Fruit fly (Drosophila melanogaster) whole organism, embryonic: ENCODE results near the gene CG7714.
A peak's percentile ranks its signal among the peaks of the same experiment; 100 is the strongest.

Source experiments
- Antp ChIP-seq: fragments of 200-800 bp; sonication (Bioruptor generic); optimal IDR thresholded peaks from 3 replicates; lab custom pipeline; 2016; ENCODE audit warnings: missing biosample characterization, missing genetic modification characterization
- CG11723 ChIP-seq: fragments of 200-800 bp; sonication (Bioruptor generic); optimal IDR thresholded peaks from 2 replicates; lab custom pipeline; 2017; ENCODE audit warnings: missing biosample characterization, mild to moderate bottlenecking, missing genetic modification characterization
- CG14050 ChIP-seq: fragments of 200-800 bp; sonication (Bioruptor generic); IDR thresholded peaks from 3 replicates; pipeline ENCODE4 v1.3.6; 2022; ENCODE audit warnings: missing biosample characterization, missing genetic modification characterization
- CG16815 ChIP-seq: fragments of 200-800 bp; sonication (Bioruptor generic); optimal IDR thresholded peaks from 3 replicates; lab custom pipeline; 2017; ENCODE audit warnings: missing biosample characterization, mild to moderate bottlenecking, missing genetic modification characterization
- CG17359 ChIP-seq: fragments of 200-800 bp; sonication (Bioruptor generic); optimal IDR thresholded peaks from 3 replicates; lab custom pipeline; 2018; ENCODE audit warnings: missing biosample characterization, mild to moderate bottlenecking, missing genetic modification characterization, moderate library complexity
- CG17385 ChIP-seq: fragments of 200-800 bp; sonication (Bioruptor generic); optimal IDR thresholded peaks from 3 replicates; lab custom pipeline; 2018; ENCODE audit warnings: missing biosample characterization, mild to moderate bottlenecking, missing genetic modification characterization
- CG17912 ChIP-seq: fragments of 200-800 bp; sonication (Bioruptor generic); optimal IDR thresholded peaks from 2 replicates; lab custom pipeline; 2018; ENCODE audit warnings: missing biosample characterization, mild to moderate bottlenecking, missing genetic modification characterization
- CG2129 ChIP-seq: fragments of 200-800 bp; sonication (Bioruptor generic); IDR thresholded peaks from 2 replicates; pipeline ENCODE4 v1.3.6; 2022; ENCODE audit warnings: missing biosample characterization, missing genetic modification characterization; ENCODE audit not compliant: partially characterized antibody
- CG2889 ChIP-seq: fragments of 200-800 bp; sonication (Bioruptor generic); IDR thresholded peaks from 3 replicates; pipeline ENCODE4 v1.3.6; 2022; ENCODE audit warnings: missing biosample characterization, missing genetic modification characterization
- CG4360 ChIP-seq: fragments of 200-800 bp; sonication (Bioruptor generic); IDR thresholded peaks from 2 replicates; pipeline ENCODE4 v1.3.6; 2022; ENCODE audit warnings: missing biosample characterization, missing genetic modification characterization
- CG43689 ChIP-seq: fragments of 200-800 bp; sonication (Bioruptor generic); IDR thresholded peaks from 2 replicates; pipeline ENCODE4 v1.3.6; 2022; ENCODE audit warnings: missing biosample characterization, missing genetic modification characterization
- CG4820 ChIP-seq: fragments of 200-800 bp; sonication (Bioruptor generic); optimal IDR thresholded peaks from 3 replicates; lab custom pipeline; 2016; ENCODE audit warnings: missing biosample characterization, missing genetic modification characterization
- CG6654 ChIP-seq: fragments of 200-800 bp; sonication (Bioruptor generic); optimal IDR thresholded peaks from 2 replicates; lab custom pipeline; 2017; ENCODE audit warnings: missing biosample characterization, mild to moderate bottlenecking, missing genetic modification characterization
- CG6813 ChIP-seq: fragments of 200-800 bp; sonication (Bioruptor generic); optimal IDR thresholded peaks from 2 replicates; lab custom pipeline; 2017; ENCODE audit warnings: missing biosample characterization, missing genetic modification characterization, mild to moderate bottlenecking, moderate library complexity, missing genetic modification reagents
- CG8944 ChIP-seq: fragments of 200-800 bp; sonication (Bioruptor generic); optimal IDR thresholded peaks from 3 replicates; lab custom pipeline; 2016; ENCODE audit warnings: missing biosample characterization, missing genetic modification characterization
- CG9437 ChIP-seq: fragments of 200-800 bp; sonication (Bioruptor generic); optimal IDR thresholded peaks from 2 replicates; lab custom pipeline; 2018; ENCODE audit warnings: missing biosample characterization, mild to moderate bottlenecking, missing genetic modification characterization
- CG9797 ChIP-seq: fragments of 200-800 bp; sonication (Bioruptor generic); optimal IDR thresholded peaks from 3 replicates; lab custom pipeline; 2018; ENCODE audit warnings: missing biosample characterization, mild to moderate bottlenecking, missing genetic modification characterization
- Ets65A ChIP-seq: fragments of 200-800 bp; sonication (Bioruptor generic); peaks from one replicate; lab custom pipeline; 2016; ENCODE audit warnings: missing biosample characterization, missing genetic modification characterization
- Ets97D ChIP-seq: fragments of 200-800 bp; sonication (Bioruptor generic); optimal IDR thresholded peaks from 3 replicates; lab custom pipeline; 2016; ENCODE audit warnings: missing biosample characterization, missing genetic modification characterization
- H2.0 ChIP-seq: fragments of 200-800 bp; sonication (Bioruptor generic); IDR thresholded peaks from 2 replicates; pipeline ENCODE4 v1.3.6; 2022; ENCODE audit warnings: missing biosample characterization, missing genetic modification characterization
- HLHmδ ChIP-seq: fragments of 200-800 bp; sonication (Bioruptor generic); optimal IDR thresholded peaks from 2 replicates; lab custom pipeline; 2018; ENCODE audit warnings: missing biosample characterization, mild to moderate bottlenecking, missing genetic modification characterization, moderate library complexity
- HmgD ChIP-seq: fragments of 200-800 bp; sonication (Bioruptor generic); optimal IDR thresholded peaks from 3 replicates; lab custom pipeline; 2016; ENCODE audit warnings: missing biosample characterization, missing genetic modification characterization
- Jarid2 ChIP-seq: fragments of 200-800 bp; sonication (Bioruptor generic); optimal IDR thresholded peaks from 3 replicates; lab custom pipeline; 2017; ENCODE audit warnings: mild to moderate bottlenecking, missing biosample characterization, missing genetic modification reagents, missing genetic modification characterization
- Mad ChIP-seq: fragments of 200-800 bp; sonication (Bioruptor generic); optimal IDR thresholded peaks from 2 replicates; lab custom pipeline; 2016; ENCODE audit warnings: missing biosample characterization, missing genetic modification characterization
- Nf-YC ChIP-seq: fragments of 200-800 bp; optimal IDR thresholded peaks from 3 replicates; lab custom pipeline; 2019; ENCODE audit warnings: missing biosample characterization, mild to moderate bottlenecking, missing genetic modification characterization, moderate library complexity
- Oaz ChIP-seq: fragments of 200-800 bp; sonication (Bioruptor generic); IDR thresholded peaks from 2 replicates; pipeline ENCODE4 v1.3.6; 2022; ENCODE audit warnings: missing biosample characterization, missing genetic modification characterization
- Scr ChIP-seq: fragments of 200-800 bp; sonication (Bioruptor generic); IDR thresholded peaks from 2 replicates; pipeline ENCODE4 v1.3.6; 2022; ENCODE audit warnings: missing biosample characterization, missing genetic modification characterization; ENCODE audit not compliant: partially characterized antibody
- Stat92E ChIP-seq, 3 experiments: fragments of >200 bp in 2 of 3; fragments of 200-800 bp in 1 of 3; sonication (Bioruptor generic) in 1 of 3; optimal IDR thresholded peaks; 2 replicates each; lab custom pipeline; 2017 to 2019; ENCODE audit warnings: missing biosample characterization in 3 of 3, missing genetic modification characterization in 3 of 3, mild to moderate bottlenecking in 1 of 3, moderate library complexity in 1 of 3
- ap ChIP-seq: fragments of 200-800 bp; sonication (Bioruptor generic); IDR thresholded peaks from 2 replicates; pipeline ENCODE4 v1.3.6; 2022; ENCODE audit warnings: missing biosample characterization, missing genetic modification characterization
- ara ChIP-seq: fragments of 200-800 bp; sonication (Bioruptor generic); IDR thresholded peaks from 2 replicates; pipeline ENCODE4 v1.3.6; 2022; ENCODE audit warnings: missing biosample characterization, missing genetic modification characterization
- ash1 ChIP-seq: fragments of 200-800 bp; sonication (Bioruptor generic); optimal IDR thresholded peaks from 2 replicates; lab custom pipeline; 2018; ENCODE audit warnings: missing biosample characterization, mild to moderate bottlenecking, missing genetic modification characterization
- bowl ChIP-seq: fragments of 200-800 bp; sonication (Bioruptor generic); IDR thresholded peaks from 2 replicates; pipeline ENCODE4 v1.3.6; 2022; ENCODE audit warnings: missing biosample characterization, missing genetic modification characterization
- cas ChIP-seq: fragments of 200-800 bp; sonication (Bioruptor generic); IDR thresholded peaks from 2 replicates; pipeline ENCODE4 v1.3.6; 2022; ENCODE audit warnings: missing biosample characterization, missing genetic modification characterization
- chm ChIP-seq: fragments of 200-800 bp; sonication (Bioruptor generic); IDR thresholded peaks from 2 replicates; pipeline ENCODE4 v1.3.6; 2022; ENCODE audit warnings: missing biosample characterization, missing genetic modification characterization
- dimm ChIP-seq: fragments of 200-800 bp; sonication (Bioruptor generic); IDR thresholded peaks from 2 replicates; pipeline ENCODE4 v1.3.6; 2022; ENCODE audit warnings: missing biosample characterization, missing genetic modification characterization
- en ChIP-seq: fragments of 200-800 bp; sonication (Bioruptor generic); optimal IDR thresholded peaks from 2 replicates; lab custom pipeline; 2016; ENCODE audit warnings: missing biosample characterization, missing genetic modification characterization
- fd102C ChIP-seq: fragments of 200-800 bp; sonication (Bioruptor generic); optimal IDR thresholded peaks from 2 replicates; lab custom pipeline; 2018; ENCODE audit warnings: missing biosample characterization, mild to moderate bottlenecking, missing genetic modification characterization, moderate library complexity
- gem ChIP-seq: fragments of 200-800 bp; sonication (Bioruptor generic); optimal IDR thresholded peaks from 2 replicates; lab custom pipeline; 2019; ENCODE audit warnings: missing biosample characterization, mild to moderate bottlenecking, missing genetic modification characterization, moderate library complexity
- grn ChIP-seq: fragments of 200-800 bp; sonication (Bioruptor generic); optimal IDR thresholded peaks from 3 replicates; lab custom pipeline; 2017; ENCODE audit warnings: missing biosample characterization, missing genetic modification characterization
- ken ChIP-seq: fragments of 200-800 bp; sonication (Bioruptor generic); IDR thresholded peaks from 3 replicates; pipeline ENCODE4 v1.3.6; 2022; ENCODE audit warnings: missing biosample characterization, missing genetic modification characterization
- pho ChIP-seq: fragments of 200-800 bp; sonication (Bioruptor generic); optimal IDR thresholded peaks from 2 replicates; lab custom pipeline; 2016; ENCODE audit warnings: missing biosample characterization, missing genetic modification characterization
- pum ChIP-seq: fragments of 200-800 bp; sonication (Bioruptor generic); optimal IDR thresholded peaks from 2 replicates; lab custom pipeline; 2016; ENCODE audit warnings: missing biosample characterization, missing genetic modification characterization
- rib ChIP-seq: fragments of 200-800 bp; sonication (Bioruptor generic); IDR thresholded peaks from 2 replicates; pipeline ENCODE4 v1.3.6; 2022; ENCODE audit warnings: missing biosample characterization, missing genetic modification characterization
- schlank ChIP-seq: fragments of 200-800 bp; sonication (Bioruptor generic); optimal IDR thresholded peaks from 2 replicates; lab custom pipeline; 2018; ENCODE audit warnings: missing biosample characterization, mild to moderate bottlenecking, missing genetic modification characterization
- sd ChIP-seq: fragments of 200-800 bp; sonication (Bioruptor generic); optimal IDR thresholded peaks from 3 replicates; lab custom pipeline; 2018; ENCODE audit warnings: missing biosample characterization, mild to moderate bottlenecking, missing genetic modification characterization, moderate library complexity
- slou ChIP-seq: fragments of 200-800 bp; sonication (Bioruptor generic); optimal IDR thresholded peaks from 3 replicates; lab custom pipeline; 2016; ENCODE audit warnings: missing biosample characterization, missing genetic modification characterization
- sug ChIP-seq: fragments of 200-800 bp; optimal IDR thresholded peaks from 2 replicates; lab custom pipeline; 2019; ENCODE audit warnings: missing biosample characterization, mild to moderate bottlenecking, missing genetic modification characterization, moderate library complexity
- tap ChIP-seq: fragments of 200-800 bp; optimal IDR thresholded peaks from 3 replicates; lab custom pipeline; 2019; ENCODE audit warnings: missing biosample characterization, mild to moderate bottlenecking, missing genetic modification characterization, moderate library complexity
- tio ChIP-seq: fragments of 200-800 bp; sonication (Bioruptor generic); optimal IDR thresholded peaks from 2 replicates; lab custom pipeline; 2017; ENCODE audit warnings: missing biosample characterization, missing genetic modification characterization, inconsistent platforms
- zfh2 ChIP-seq: fragments of 200-800 bp; sonication (Bioruptor generic); optimal IDR thresholded peaks from 2 replicates; lab custom pipeline; 2016; ENCODE audit warnings: missing biosample characterization, missing genetic modification characterization

Gene CG7714

dm6 chr3R:18758548-18759257, 32.5 kb upstream of the CG7714 start, which contains the start of gene Epg5 (continued):
- TF ChIP-seq HmgD (GFP tag; lab: Kevin White, UChicago) (peak; percentile 48), CG43689 (GFP tag; lab: Robert Waterston, UW) (peak; percentile 24; the same call in 1 of the 2 replicates), CG9437 (GFP tag; lab: Kevin White, UChicago) (peak; percentile 67), tap (tag; lab: Kevin White, UChicago) (no peak), schlank (tag; lab: Kevin White, UChicago) (no peak), ap (GFP tag; lab: Robert Waterston, UW) (no peak), CG2129 (GFP tag; lab: Robert Waterston, UW) (peak; percentile 97), bowl (GFP tag; lab: Robert Waterston, UW) (no peak), sug (tag; lab: Kevin White, UChicago) (no peak), Scr (GFP tag; lab: Robert Waterston, UW) (peak; percentile 99), CG17385 (GFP tag; lab: Kevin White, UChicago) (peak; percentile 68), Jarid2 (no peak), Antp (GFP tag; lab: Kevin White, UChicago) (peak; percentile 73), zfh2 (GFP tag; lab: Kevin White, UChicago) (peak; percentile 90), en (GFP tag; lab: Kevin White, UChicago) (no peak), gem (tag; lab: Kevin White, UChicago) (no peak), CG16815 (peak; percentile 70), CG2889 (GFP tag; lab: Robert Waterston, UW) (0 out of 3 replicates have a peak, but pooled peaks have one; percentile 18), ara (no peak), dimm (no peak), slou (GFP tag; lab: Kevin White, UChicago) (peak; percentile 80), CG6813 (no peak), CG6654 (GFP tag; lab: Kevin White, UChicago) (no peak), fd102C (GFP tag; lab: Kevin White, UChicago) (no peak), rib (GFP tag; lab: Robert Waterston, UW) (peak; percentile 68; the same call in 1 of the 2 replicates), cas (no peak), CG4360 (GFP tag; lab: Robert Waterston, UW) (no peak), chm (GFP tag; lab: Robert Waterston, UW) (no peak), grn (GFP tag; lab: Kevin White, UChicago) (no peak), sd (tag; lab: Kevin White, UChicago) (no peak), CG17359 (tag; lab: Kevin White, UChicago) (no peak), ash1 (GFP tag; lab: Kevin White, UChicago) (no peak), Stat92E (GFP tag; optimal IDR thresholded peaks at IDR 0.05; lab: Kevin White, UChicago) (no peak), CG14050 (GFP tag; lab: Robert Waterston, UW) (no peak), HLHmδ (no peak), tio (GFP tag; lab: Kevin White, UChicago) (no peak), ken (GFP tag; lab: Robert Waterston, UW) (peak; percentile 62; the same call in 1 of the 3 replicates), Ets65A (GFP tag; lab: Kevin White, UChicago) (peak; percentile 96), CG8944 (GFP tag; lab: Kevin White, UChicago) (peak; percentile 67), Oaz (GFP tag; lab: Robert Waterston, UW) (no peak), CG17912 (GFP tag; lab: Kevin White, UChicago) (no peak), CG4820 (peak; percentile 54), H2.0 (GFP tag; lab: Robert Waterston, UW) (no peak), CG9797 (peak; percentile 22), pho (peak; percentile 82), Ets97D (GFP tag; lab: Kevin White, UChicago) (peak; percentile 76), pum (GFP tag; lab: Kevin White, UChicago) (peak; percentile 67), Nf-YC (tag; lab: Kevin White, UChicago) (no peak), CG11723 (no peak), Mad (peak; percentile 71)
